Worm (Caenorhabditis elegans) whole organism, L4 larva: ENCODE data around the gene C26F1.3.

Experiments used
- attf-4 ChIP-seq: sonication (generic microtip); optimal IDR thresholded peaks from 3 replicates; lab custom pipeline; 2017; ENCODE audit warnings: missing biosample characterization, missing genetic modification characterization
- ceh-82 ChIP-seq: sonication (generic microtip); optimal IDR thresholded peaks from 2 replicates; lab custom pipeline; 2017; ENCODE audit warnings: missing biosample characterization, missing genetic modification characterization
- lir-3 ChIP-seq: sonication (generic microtip); optimal IDR thresholded peaks from 2 replicates; lab custom pipeline; 2016; ENCODE audit warnings: mild to moderate bottlenecking, missing genetic modification characterization, missing compliant biosample characterization
- mdl-1 ChIP-seq, 2 experiments: fragments of 150-350 bp in 1 of 2; sonication (generic microtip) in 1 of 2; optimal IDR thresholded peaks; 2 replicates each; lab custom pipeline; 2014 to 2017; ENCODE audit warnings: missing biosample characterization in 2 of 2, missing genetic modification characterization in 2 of 2
- pha-4 ChIP-seq, 2 experiments: fragments of 150-350 bp in 1 of 2; fragments of 200-800 bp in 1 of 2; sonication (Bioruptor generic) in 1 of 2; IDR thresholded peaks in 1 of 2; optimal IDR thresholded peaks in 1 of 2; 2 replicates each; pipeline versions ENCODE4 v1.3.6 to Lab custom; 2014 to 2022; ENCODE audit warnings: missing genetic modification characterization in 2 of 2, missing genetic modification reagents in 2 of 2, missing biosample characterization in 1 of 2, missing compliant biosample characterization in 1 of 2
- snpc-4 ChIP-seq: fragments of 150-350 bp; optimal IDR thresholded peaks from 2 replicates; lab custom pipeline; 2014; ENCODE audit warnings: missing biosample characterization, missing genetic modification characterization
- ztf-7 ChIP-seq: fragments of 150-350 bp; optimal IDR thresholded peaks from 2 replicates; lab custom pipeline; 2014; ENCODE audit warnings: missing biosample characterization, missing genetic modification characterization

DNA sequence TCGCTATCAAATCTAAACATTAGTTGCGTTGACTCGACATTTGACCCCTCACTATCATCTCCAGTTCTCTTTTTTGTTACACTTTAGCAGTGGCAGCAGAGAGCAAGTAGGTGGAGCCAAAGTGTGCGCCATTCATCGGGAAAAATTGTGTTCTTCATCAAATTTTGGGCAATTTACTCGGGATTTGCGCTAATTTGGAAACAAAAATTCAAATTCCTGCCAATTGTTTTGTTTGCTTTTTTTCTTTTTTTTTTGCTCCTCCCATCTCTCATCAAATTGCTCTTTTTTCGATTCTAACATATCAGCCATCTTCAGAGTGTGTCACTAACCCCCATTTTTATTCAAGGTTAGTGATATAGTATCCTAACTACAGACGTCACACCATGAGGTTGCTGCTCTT lies 49.8 kb downstream of the C26F1.3 start, which contains the start of gene mig-6:
- no peak for TF ChIP-seq pha-4 (GFP tag; IDR thresholded peaks at IDR 0.05; lab: Robert Waterston, UW)
- TF ChIP-seq pha-4 (tag; optimal IDR thresholded peaks at IDR 0.05; lab: Kevin White, UChicago) = no peak
- TF ChIP-seq attf-4 = no peak
- TF ChIP-seq lir-3 (tag; lab: Kevin White, UChicago) = no peak
- no peak for TF ChIP-seq snpc-4 (tag; lab: Kevin White, UChicago)
- no peak for TF ChIP-seq mdl-1 (tag; optimal IDR thresholded peaks at IDR 0.05; lab: Kevin White, UChicago)
- TF ChIP-seq ztf-7 (tag; lab: Kevin White, UChicago) = no peak
- TF ChIP-seq ceh-82 = no peak
